Worm (Caenorhabditis elegans): ENCODE measurements around the gene dhs-16.

DNA sequence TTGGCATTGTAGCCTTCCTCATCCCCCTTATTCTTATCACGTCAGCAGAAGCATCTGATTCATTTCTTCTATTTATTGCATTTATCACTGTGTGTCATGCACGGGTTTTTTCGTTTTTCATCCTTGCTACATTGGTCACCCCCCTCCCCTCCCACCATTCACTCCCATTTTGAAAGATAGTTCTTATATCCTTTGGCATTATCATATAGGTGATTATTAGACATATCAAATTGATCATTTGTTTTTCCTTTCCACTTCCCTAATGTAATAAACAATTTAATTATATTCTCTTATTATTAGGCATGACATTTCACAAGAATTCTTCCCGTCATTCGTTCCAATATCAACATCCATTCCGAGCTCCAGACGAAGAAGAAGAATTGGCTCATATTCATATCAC, 32.4 kb upstream of the dhs-16 start, which contains the start of gene M03F8.1:
- TF ChIP-seq F13H6.1 (tag; optimal IDR thresholded peaks at IDR 0.05) (no peak), ztf-16 (tag; optimal IDR thresholded peaks at IDR 0.05) (no peak)
